Fruit fly (Drosophila melanogaster) S2 (cell line): ENCODE measurements around the gene Lrrk.

Experiments used
- CG8478 ChIP-seq: fragments of >200 bp; optimal IDR thresholded peaks from 2 replicates; lab custom pipeline; 2018
- CTCF ChIP-seq, 2 experiments: fragments of >200 bp; optimal IDR thresholded peaks; 2 replicates each; lab custom pipeline; 2018

DNA sequence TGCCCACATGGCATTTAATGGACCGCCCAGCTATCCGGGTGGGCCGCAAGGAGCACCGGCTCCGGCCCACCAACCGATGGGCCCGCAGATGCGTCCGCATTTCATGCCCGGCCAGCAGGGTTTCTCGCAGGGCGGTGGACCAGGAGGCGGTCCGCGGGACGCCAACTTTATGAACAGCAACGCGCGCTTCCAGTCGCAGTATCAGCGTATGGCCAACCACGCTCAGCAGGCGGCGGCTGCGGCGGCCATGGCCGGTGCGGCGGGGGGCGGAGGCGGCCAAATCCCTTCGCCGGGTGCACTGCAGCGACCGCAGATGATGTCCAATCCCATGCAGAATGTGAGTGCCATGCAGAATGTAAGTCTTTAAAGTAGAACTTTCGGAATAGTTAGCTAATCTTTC lies 27.1 kb upstream of the Lrrk start:
- no peak for TF ChIP-seq CG8478 (lab: Kevin White, UChicago)
- no peak for TF ChIP-seq CTCF (optimal IDR thresholded peaks at IDR 0.05; lab: Kevin White, UChicago)
